Worm (Caenorhabditis elegans) whole organism, late embryonic: ENCODE data around the gene acc-1.

ENCODE experiments used
- F13H6.1 ChIP-seq: sonication (generic microtip); optimal IDR thresholded peaks from 2 replicates; lab custom pipeline; 2016; ENCODE audit warnings: missing genetic modification characterization, missing compliant biosample characterization
- K02D7.2 ChIP-seq: sonication (generic microtip); optimal IDR thresholded peaks from 2 replicates; lab custom pipeline; 2017; ENCODE audit warnings: mild to moderate bottlenecking, missing genetic modification characterization, missing compliant biosample characterization
- K09A11.1 ChIP-seq: sonication (generic microtip); optimal IDR thresholded peaks from 2 replicates; lab custom pipeline; 2017; ENCODE audit warnings: antibody characterized with exemption, mild to moderate bottlenecking, missing genetic modification characterization, missing compliant biosample characterization; ENCODE audit not compliant: insufficient read depth
- T23F11.4 ChIP-seq: fragments of 200-800 bp; sonication (Bioruptor generic); optimal IDR thresholded peaks from 2 replicates; lab custom pipeline; 2018; ENCODE audit warnings: mild to moderate bottlenecking, missing genetic modification characterization, missing compliant biosample characterization
- Y22D7AL.16 ChIP-seq: sonication (generic microtip); optimal IDR thresholded peaks from 2 replicates; lab custom pipeline; 2016; ENCODE audit warnings: missing genetic modification characterization, missing compliant biosample characterization
- ama-1 ChIP-seq: fragments of 150-350 bp; optimal IDR thresholded peaks from 2 replicates; lab custom pipeline; 2014
- ceh-14 ChIP-seq: sonication (generic microtip); optimal IDR thresholded peaks from 2 replicates; lab custom pipeline; 2016; ENCODE audit warnings: missing genotype, missing genetic modification characterization, missing compliant biosample characterization
- ceh-18 ChIP-seq: sonication (generic microtip); optimal IDR thresholded peaks from 2 replicates; lab custom pipeline; 2016; ENCODE audit warnings: missing genetic modification characterization, missing compliant biosample characterization
- ceh-22 ChIP-seq: sonication (generic microtip); optimal IDR thresholded peaks from 2 replicates; lab custom pipeline; 2017; ENCODE audit warnings: missing biosample characterization, missing genetic modification characterization
- ceh-24 ChIP-seq: sonication (generic microtip); optimal IDR thresholded peaks from 2 replicates; lab custom pipeline; 2016; ENCODE audit warnings: mild to moderate bottlenecking, missing genetic modification characterization, missing compliant biosample characterization
- ceh-48 ChIP-seq: sonication (generic microtip); optimal IDR thresholded peaks from 2 replicates; lab custom pipeline; 2016; ENCODE audit warnings: missing genetic modification characterization, inconsistent platforms, missing compliant biosample characterization
- ceh-6 ChIP-seq: fragments of 200-800 bp; sonication (Bioruptor generic); optimal IDR thresholded peaks from 2 replicates; lab custom pipeline; 2018; ENCODE audit warnings: mild to moderate bottlenecking, missing genetic modification characterization, missing compliant biosample characterization
- dve-1 ChIP-seq: sonication (generic microtip); optimal IDR thresholded peaks from 2 replicates; lab custom pipeline; 2017; ENCODE audit warnings: antibody characterized with exemption, mild to moderate bottlenecking, missing genetic modification characterization, missing compliant biosample characterization
- elt-4 ChIP-seq: sonication (generic microtip); optimal IDR thresholded peaks from 2 replicates; lab custom pipeline; 2016; ENCODE audit warnings: missing genetic modification characterization, missing compliant biosample characterization
- ets-4 ChIP-seq: sonication (generic microtip); optimal IDR thresholded peaks from 2 replicates; lab custom pipeline; 2016; ENCODE audit warnings: missing genetic modification characterization, missing compliant biosample characterization
- fax-1 ChIP-seq: sonication (generic microtip); optimal IDR thresholded peaks from 2 replicates; lab custom pipeline; 2016; ENCODE audit warnings: missing genotype, missing genetic modification characterization, missing compliant biosample characterization
- fkh-10 ChIP-seq: fragments of 150-350 bp; optimal IDR thresholded peaks from 2 replicates; lab custom pipeline; 2014; ENCODE audit warnings: missing biosample characterization, missing genetic modification reagents, missing genetic modification characterization
- fkh-6 ChIP-seq: sonication (generic microtip); optimal IDR thresholded peaks from 2 replicates; lab custom pipeline; 2016; ENCODE audit warnings: missing genetic modification characterization, missing compliant biosample characterization
- gmeb-2 ChIP-seq: sonication (generic microtip); optimal IDR thresholded peaks from 2 replicates; lab custom pipeline; 2016; ENCODE audit warnings: missing genetic modification characterization, inconsistent platforms, missing compliant biosample characterization
- hlh-15 ChIP-seq: sonication (generic microtip); optimal IDR thresholded peaks from 2 replicates; lab custom pipeline; 2016; ENCODE audit warnings: missing genetic modification characterization, missing compliant biosample characterization
- hlh-8 ChIP-seq: sonication (generic microtip); optimal IDR thresholded peaks from 2 replicates; lab custom pipeline; 2016; ENCODE audit warnings: missing genotype, missing genetic modification characterization, missing compliant biosample characterization
- madf-2 ChIP-seq: sonication (generic microtip); optimal IDR thresholded peaks from 2 replicates; lab custom pipeline; 2017; ENCODE audit warnings: missing genetic modification characterization, missing compliant biosample characterization
- nfya-1 ChIP-seq: sonication (generic microtip); optimal IDR thresholded peaks from 2 replicates; lab custom pipeline; 2017; ENCODE audit warnings: missing genetic modification characterization, mild to moderate bottlenecking, missing compliant biosample characterization, antibody characterized with exemption, moderate library complexity
- nhr-11 ChIP-seq: fragments of 150-350 bp; optimal IDR thresholded peaks from 2 replicates; lab custom pipeline; 2014; ENCODE audit warnings: missing biosample characterization, missing genetic modification characterization
- odd-2 ChIP-seq: sonication (generic microtip); optimal IDR thresholded peaks from 2 replicates; lab custom pipeline; 2017; ENCODE audit warnings: antibody characterized with exemption, mild to moderate bottlenecking, missing genetic modification characterization, missing compliant biosample characterization
- pag-3 ChIP-seq: sonication (generic microtip); optimal IDR thresholded peaks from 2 replicates; lab custom pipeline; 2016; ENCODE audit warnings: missing compliant biosample characterization, missing genetic modification characterization, borderline replicate concordance
- pha-2 ChIP-seq: sonication (generic microtip); optimal IDR thresholded peaks from 2 replicates; lab custom pipeline; 2017; ENCODE audit warnings: mild to moderate bottlenecking, missing genetic modification characterization, missing compliant biosample characterization
- pqm-1 ChIP-seq: sonication (generic microtip); optimal IDR thresholded peaks from 2 replicates; lab custom pipeline; 2016; ENCODE audit warnings: missing genetic modification characterization, missing compliant biosample characterization
- rnt-1 ChIP-seq: sonication (generic microtip); optimal IDR thresholded peaks from 2 replicates; lab custom pipeline; 2016; ENCODE audit warnings: missing genetic modification characterization, missing compliant biosample characterization
- sox-2 ChIP-seq: fragments of 200-800 bp; sonication (Bioruptor generic); IDR thresholded peaks from 2 replicates; pipeline ENCODE4 v1.3.6; 2022; ENCODE audit warnings: missing genetic modification reagents, missing genetic modification characterization, missing compliant biosample characterization
- sox-4 ChIP-seq: sonication (generic microtip); optimal IDR thresholded peaks from 2 replicates; lab custom pipeline; 2017; ENCODE audit warnings: mild to moderate bottlenecking, missing genetic modification characterization, inconsistent platforms, missing compliant biosample characterization
- syd-9 ChIP-seq: sonication (generic microtip); optimal IDR thresholded peaks from 2 replicates; lab custom pipeline; 2016; ENCODE audit warnings: mild to moderate bottlenecking, missing genetic modification characterization, moderate library complexity, missing compliant biosample characterization
- tbx-2 ChIP-seq: sonication (generic microtip); optimal IDR thresholded peaks from 2 replicates; lab custom pipeline; 2016; ENCODE audit warnings: missing genetic modification characterization, missing compliant biosample characterization
- tbx-7 ChIP-seq: sonication (generic microtip); optimal IDR thresholded peaks from 2 replicates; lab custom pipeline; 2016; ENCODE audit warnings: missing genotype, missing genetic modification characterization, missing compliant biosample characterization
- unc-42 ChIP-seq: sonication (generic microtip); optimal IDR thresholded peaks from 2 replicates; lab custom pipeline; 2016; ENCODE audit warnings: missing genotype, missing genetic modification characterization, missing compliant biosample characterization
- ztf-16 ChIP-seq: sonication (generic microtip); optimal IDR thresholded peaks from 2 replicates; lab custom pipeline; 2017; ENCODE audit warnings: missing genetic modification characterization, missing compliant biosample characterization

acc-1 gene

ce11 chrIV:9615511-9615910, 42.3 kb upstream of the acc-1 start:
- TF ChIP-seq rnt-1 (peak; percentile 100), F13H6.1 (tag; lab: Kevin White, UChicago) (no peak), ceh-14 (tag; lab: Kevin White, UChicago) (no peak), nhr-11 (tag; lab: Kevin White, UChicago) (no peak), ceh-22 (tag; lab: Kevin White, UChicago) (no peak)
- TF ChIP-seq, all 69 proteins: peak for 1

- TF ChIP-seq hlh-8 (tag; lab: Kevin White, UChicago) (no peak), gmeb-2 (tag; lab: Kevin White, UChicago) (no peak), fkh-6 (tag; lab: Kevin White, UChicago) (no peak), syd-9 (tag; lab: Kevin White, UChicago) (no peak), ceh-14 (tag; lab: Kevin White, UChicago) (no peak), dve-1 (no peak), ceh-24 (tag; lab: Kevin White, UChicago) (no peak), T23F11.4 (GFP tag; lab: Kevin White, UChicago) (no peak), nhr-11 (tag; lab: Kevin White, UChicago) (no peak), pag-3 (tag; lab: Kevin White, UChicago) (no peak), odd-2 (tag; lab: Kevin White, UChicago) (no peak), Y22D7AL.16 (tag; lab: Kevin White, UChicago) (no peak), pqm-1 (tag; lab: Kevin White, UChicago) (no peak), ama-1 (lab: Kevin White, UChicago) (no peak)
- TF ChIP-seq, all 69 proteins: peak for 0
These were observed 40.5 kb upstream of the acc-1 start for ce11 chrIV:9617358-9617757.

ce11 chrIV:9618015-9618414, 39.8 kb upstream of the acc-1 start:
- TF ChIP-seq unc-42 (tag; lab: Kevin White, UChicago) (no peak), K09A11.1 (tag; lab: Kevin White, UChicago) (no peak), ceh-48 (tag; lab: Kevin White, UChicago) (no peak), pha-2 (no peak), sox-2 (no peak), madf-2 (tag; lab: Kevin White, UChicago) (no peak), nfya-1 (tag; lab: Kevin White, UChicago) (no peak), T23F11.4 (GFP tag; lab: Kevin White, UChicago) (no peak), ets-4 (tag; lab: Kevin White, UChicago) (no peak), fkh-10 (GFP tag; lab: Kevin White, UChicago) (no peak), ceh-14 (tag; lab: Kevin White, UChicago) (no peak), sox-4 (tag; lab: Kevin White, UChicago) (no peak), ztf-16 (tag; lab: Kevin White, UChicago) (no peak)

- TF ChIP-seq pha-2 = no peak
These were observed 39.0 kb upstream of the acc-1 start for ce11 chrIV:9618836-9619235.

- TF ChIP-seq fax-1 (tag; lab: Kevin White, UChicago) = no peak
- no peak for TF ChIP-seq tbx-2 (tag; lab: Kevin White, UChicago)
- no peak for TF ChIP-seq T23F11.4 (GFP tag; lab: Kevin White, UChicago)
- no peak for TF ChIP-seq hlh-15 (tag; lab: Kevin White, UChicago)
- no peak for TF ChIP-seq tbx-7
- TF ChIP-seq syd-9 (tag; lab: Kevin White, UChicago) = no peak
- no peak for TF ChIP-seq ceh-18 (tag; lab: Kevin White, UChicago)
- no peak for TF ChIP-seq ceh-6 (GFP tag; lab: Kevin White, UChicago)
- TF ChIP-seq K02D7.2 (tag; lab: Kevin White, UChicago) = no peak
- no peak for TF ChIP-seq elt-4 (tag; lab: Kevin White, UChicago)
- no peak for TF ChIP-seq nfya-1 (tag; lab: Kevin White, UChicago)
- no peak for TF ChIP-seq ceh-24 (tag; lab: Kevin White, UChicago)
These were observed 35.6 kb upstream of the acc-1 start, which contains the start of gene W09C2.7 for ce11 chrIV:9622272-9622671. W09C2.7 (minus strand) TSS chrIV:9622372.
